Fruit fly (Drosophila melanogaster) whole organism: ENCODE results near the gene CG17271.

Experiments used
- CG8478 ChIP-seq: fragments of >200 bp; optimal IDR thresholded peaks from 2 replicates; lab custom pipeline; 2018; ENCODE audit warnings: inconsistent platforms
- Dll ChIP-seq: fragments of >200 bp; optimal IDR thresholded peaks from 2 replicates; lab custom pipeline; 2017
- EcR ChIP-seq, 2 experiments: fragments of >200 bp; optimal IDR thresholded peaks; 2 replicates each; lab custom pipeline; 2017; ENCODE audit warnings: missing biosample characterization in 2 of 2, missing genetic modification characterization in 2 of 2, missing genetic modification reagents in 2 of 2
- pan ChIP-seq: fragments of >200 bp; optimal IDR thresholded peaks from 2 replicates; lab custom pipeline; 2017
- psq ChIP-seq: fragments of >200 bp; optimal IDR thresholded peaks from 2 replicates; lab custom pipeline; 2017
- usp ChIP-seq: fragments of >200 bp; optimal IDR thresholded peaks from 2 replicates; lab custom pipeline; 2017; ENCODE audit warnings: missing biosample characterization, missing genetic modification characterization, mixed read lengths

CG17271 gene

dm6 chr3R:20836257-20836856, 14.7 kb upstream of the CG17271 start:
- no peak for TF ChIP-seq EcR (GFP tag; optimal IDR thresholded peaks at IDR 0.05; lab: Kevin White, UChicago)
- no peak for TF ChIP-seq psq
- no peak for TF ChIP-seq Dll (lab: Kevin White, UChicago)
- TF ChIP-seq pan (lab: Kevin White, UChicago): no peak
- TF ChIP-seq CG8478 (lab: Kevin White, UChicago): no peak
- no peak for TF ChIP-seq usp

- TF ChIP-seq psq (no peak), usp (no peak), Dll (lab: Kevin White, UChicago) (no peak), pan (lab: Kevin White, UChicago) (no peak), EcR (GFP tag; optimal IDR thresholded peaks at IDR 0.05; lab: Kevin White, UChicago) (no peak), CG8478 (lab: Kevin White, UChicago) (no peak)
Observed at dm6 chr3R:20835531-20835930, 13.9 kb upstream of the CG17271 start.

dm6 chr3R:20834770-20835183, 13.1 kb upstream of the CG17271 start:
- no peak for TF ChIP-seq CG8478 (lab: Kevin White, UChicago)

dm6 chr3R:20833664-20834063, 12.0 kb upstream of the CG17271 start:
- no peak for TF ChIP-seq CG8478 (lab: Kevin White, UChicago)
- no peak for TF ChIP-seq pan (lab: Kevin White, UChicago)
- TF ChIP-seq EcR (GFP tag; optimal IDR thresholded peaks at IDR 0.05; lab: Kevin White, UChicago): no peak
- TF ChIP-seq psq: no peak
- TF ChIP-seq Dll (lab: Kevin White, UChicago): no peak
- TF ChIP-seq usp: no peak

dm6 chr3R:20832689-20833524, 11.3 kb upstream of the CG17271 start, which contains the start of gene Synd:
Gene Synd, plus strand, starts transcription at chr3R:20832799.
- TF ChIP-seq EcR (GFP tag; optimal IDR thresholded peaks at IDR 0.05; lab: Kevin White, UChicago): peak in 1 of 2 experiments; percentile 36
- no peak for TF ChIP-seq psq

- no peak for TF ChIP-seq usp
- no peak for TF ChIP-seq Dll (lab: Kevin White, UChicago)
- no peak for TF ChIP-seq EcR (GFP tag; optimal IDR thresholded peaks at IDR 0.05; lab: Kevin White, UChicago)
- TF ChIP-seq psq: no peak
- TF ChIP-seq CG8478 (lab: Kevin White, UChicago): no peak
- TF ChIP-seq pan (lab: Kevin White, UChicago): no peak
Observed at dm6 chr3R:20830963-20831362, 9.3 kb upstream of the CG17271 start, which contains the start of gene CG31223. Gene CG31223, plus strand, starts transcription at chr3R:20831127.

- no peak for TF ChIP-seq EcR (GFP tag; optimal IDR thresholded peaks at IDR 0.05; lab: Kevin White, UChicago)
- TF ChIP-seq pan (lab: Kevin White, UChicago): no peak
- no peak for TF ChIP-seq CG8478 (lab: Kevin White, UChicago)
- no peak for TF ChIP-seq usp
- no peak for TF ChIP-seq psq
- TF ChIP-seq Dll (lab: Kevin White, UChicago): no peak
Observed at dm6 chr3R:20830153-20830695, 8.6 kb upstream of the CG17271 start, which contains the start of gene Adss. Gene Adss, minus strand, starts transcription at chr3R:20830580.

- TF ChIP-seq usp (no peak), CG8478 (lab: Kevin White, UChicago) (no peak), pan (lab: Kevin White, UChicago) (no peak), EcR (GFP tag; optimal IDR thresholded peaks at IDR 0.05; lab: Kevin White, UChicago) (no peak)
Observed at dm6 chr3R:20829416-20830131, 7.9 kb upstream of the CG17271 start.

dm6 chr3R:20828520-20829415, 7.1 kb upstream of the CG17271 start:
- no peak for TF ChIP-seq usp
- peak in 1 of 2 experiments; percentile 80 for TF ChIP-seq EcR (GFP tag; optimal IDR thresholded peaks at IDR 0.05; lab: Kevin White, UChicago)
- TF ChIP-seq CG8478 (lab: Kevin White, UChicago): peak; percentile 1

- TF ChIP-seq usp (no peak), EcR (GFP tag; optimal IDR thresholded peaks at IDR 0.05; lab: Kevin White, UChicago) (no peak), Dll (lab: Kevin White, UChicago) (no peak), psq (no peak), CG8478 (lab: Kevin White, UChicago) (no peak), pan (lab: Kevin White, UChicago) (no peak)
Observed at dm6 chr3R:20826929-20827328, 5.3 kb upstream of the CG17271 start.
